Worm (Caenorhabditis elegans) whole organism, young adult: ENCODE results near the gene trxr-1.

Experiments
- B0019.2 ChIP-seq: fragments of 200-800 bp; sonication (Bioruptor generic); conservative IDR thresholded peaks from 2 replicates; pipeline ENCODE4 v1.3.6; 2022; ENCODE audit warnings: missing genetic modification reagents, missing genetic modification characterization, missing compliant biosample characterization
- F22D6.2 ChIP-seq: sonication (generic microtip); optimal IDR thresholded peaks from 2 replicates; lab custom pipeline; 2016; ENCODE audit warnings: mild to moderate bottlenecking, missing genetic modification characterization, missing compliant biosample characterization
- F39B2.1 ChIP-seq: fragments of 200-800 bp; sonication (Bioruptor generic); IDR thresholded peaks from 2 replicates; pipeline ENCODE4 v1.3.6; 2022; ENCODE audit warnings: missing genetic modification reagents, missing genetic modification characterization, missing compliant biosample characterization
- F52B5.7 ChIP-seq: sonication (generic microtip); optimal IDR thresholded peaks from 2 replicates; lab custom pipeline; 2016; ENCODE audit warnings: mild to moderate bottlenecking, missing genetic modification characterization, missing compliant biosample characterization
- T07F8.4 ChIP-seq: sonication (generic microtip); optimal IDR thresholded peaks from 2 replicates; lab custom pipeline; 2016; ENCODE audit warnings: mild to moderate bottlenecking, missing genetic modification characterization, moderate library complexity, missing compliant biosample characterization
- Y53G8AR.9 ChIP-seq: fragments of 200-800 bp; sonication (Bioruptor generic); conservative IDR thresholded peaks from 2 replicates; pipeline ENCODE4 v1.3.6; 2022; ENCODE audit warnings: missing genetic modification reagents, missing genetic modification characterization, missing compliant biosample characterization
- Y56A3A.18 ChIP-seq: fragments of 200-800 bp; sonication (Bioruptor generic); IDR thresholded peaks from 2 replicates; pipeline ENCODE4 v1.3.6; 2022; ENCODE audit warnings: missing genetic modification reagents, missing genetic modification characterization, missing compliant biosample characterization
- Y95B8A.8 ChIP-seq: fragments of 200-800 bp; sonication (Bioruptor generic); IDR thresholded peaks from 2 replicates; pipeline ENCODE4 v1.3.6; 2022; ENCODE audit warnings: missing genetic modification reagents, missing genetic modification characterization, missing compliant biosample characterization
- ZK185.1 ChIP-seq: sonication (generic microtip); optimal IDR thresholded peaks from 2 replicates; lab custom pipeline; 2016; ENCODE audit warnings: mild to moderate bottlenecking, missing genetic modification characterization, missing compliant biosample characterization; ENCODE audit not compliant: poor library complexity, severe bottlenecking
- akir-1 ChIP-seq: fragments of 200-800 bp; sonication (Bioruptor generic); optimal IDR thresholded peaks from 2 replicates; lab custom pipeline; 2018; ENCODE audit warnings: mild to moderate bottlenecking, missing genetic modification characterization, moderate library complexity, missing compliant biosample characterization
- ama-1 ChIP-seq, 3 experiments: fragments of 150-350 bp in 1 of 3; sonication (generic microtip) in 2 of 3; optimal IDR thresholded peaks; 2 replicates each; lab custom pipeline; 2014 to 2018; ENCODE audit warnings: missing biosample characterization in 2 of 3, missing genetic modification characterization in 2 of 3, missing genetic modification reagents in 2 of 3
- ccch-3 ChIP-seq: fragments of 200-800 bp; sonication (Bioruptor generic); optimal IDR thresholded peaks from 2 replicates; lab custom pipeline; 2018; ENCODE audit warnings: mild to moderate bottlenecking, missing genetic modification characterization, missing compliant biosample characterization
- ceh-27 ChIP-seq: fragments of 200-800 bp; sonication (Bioruptor generic); optimal IDR thresholded peaks from 2 replicates; lab custom pipeline; 2018; ENCODE audit warnings: mild to moderate bottlenecking, missing genetic modification characterization, moderate library complexity, missing compliant biosample characterization
- ceh-40 ChIP-seq: fragments of 200-800 bp; sonication (Bioruptor generic); IDR thresholded peaks from 2 replicates; pipeline ENCODE4 v1.3.6; 2022; ENCODE audit warnings: missing genetic modification characterization, missing compliant biosample characterization
- ceh-58 ChIP-seq: fragments of 200-800 bp; sonication (Bioruptor generic); IDR thresholded peaks from 2 replicates; pipeline ENCODE4 v1.3.6; 2022; ENCODE audit warnings: missing genetic modification characterization, missing compliant biosample characterization
- ceh-79 ChIP-seq: sonication (generic microtip); optimal IDR thresholded peaks from 2 replicates; lab custom pipeline; 2017; ENCODE audit warnings: mild to moderate bottlenecking, missing genetic modification characterization, missing compliant biosample characterization
- ceh-91 ChIP-seq: fragments of 200-800 bp; sonication (Bioruptor generic); IDR thresholded peaks from 2 replicates; pipeline ENCODE4 v1.3.6; 2022; ENCODE audit warnings: missing genetic modification reagents, missing genetic modification characterization, missing compliant biosample characterization
- chd-7 ChIP-seq: sonication (generic microtip); optimal IDR thresholded peaks from 2 replicates; lab custom pipeline; 2016; ENCODE audit warnings: mild to moderate bottlenecking, missing genetic modification characterization, moderate library complexity, missing compliant biosample characterization
- dox-1 ChIP-seq: fragments of 200-800 bp; sonication (Bioruptor generic); IDR thresholded peaks from 2 replicates; pipeline ENCODE4 v1.3.6; 2022; ENCODE audit warnings: missing genetic modification reagents, missing genetic modification characterization, missing compliant biosample characterization
- dpff-1 ChIP-seq: sonication (generic microtip); optimal IDR thresholded peaks from 2 replicates; lab custom pipeline; 2017; ENCODE audit warnings: mild to moderate bottlenecking, missing genetic modification characterization, missing compliant biosample characterization
- egl-18 ChIP-seq: fragments of 200-800 bp; sonication (Bioruptor generic); IDR thresholded peaks from 2 replicates; pipeline ENCODE4 v1.3.6; 2022; ENCODE audit warnings: missing genetic modification reagents, missing genetic modification characterization, missing compliant biosample characterization
- egrh-3 ChIP-seq: fragments of 200-800 bp; sonication (Bioruptor generic); IDR thresholded peaks from 2 replicates; pipeline ENCODE4 v1.3.6; 2022; ENCODE audit warnings: missing genetic modification reagents, missing genetic modification characterization, missing compliant biosample characterization
- fkh-3 ChIP-seq: sonication (generic microtip); optimal IDR thresholded peaks from 2 replicates; lab custom pipeline; 2016; ENCODE audit warnings: mild to moderate bottlenecking, missing genetic modification characterization, missing compliant biosample characterization
- hmg-1.2 ChIP-seq: fragments of 200-800 bp; sonication (Bioruptor generic); IDR thresholded peaks from 2 replicates; pipeline ENCODE4 v1.3.6; 2022; ENCODE audit warnings: missing genetic modification reagents, missing genetic modification characterization, missing compliant biosample characterization
- hmg-20 ChIP-seq: fragments of 200-800 bp; sonication (Bioruptor generic); IDR thresholded peaks from 2 replicates; pipeline ENCODE4 v1.3.6; 2022; ENCODE audit warnings: missing genetic modification reagents, missing genetic modification characterization, missing compliant biosample characterization
- lag-1 ChIP-seq: fragments of 200-800 bp; sonication (Bioruptor generic); IDR thresholded peaks from 2 replicates; pipeline ENCODE4 v1.3.6; 2022; ENCODE audit warnings: missing genetic modification reagents, missing genetic modification characterization, missing compliant biosample characterization
- madf-3 ChIP-seq: fragments of 200-800 bp; sonication (Bioruptor generic); IDR thresholded peaks from 2 replicates; pipeline ENCODE4 v1.3.6; 2022; ENCODE audit warnings: missing genetic modification reagents, missing genetic modification characterization, missing compliant biosample characterization
- mes-4 ChIP-seq: sonication (generic microtip); optimal IDR thresholded peaks from 2 replicates; lab custom pipeline; 2016; ENCODE audit warnings: missing genotype, missing genetic modification characterization, missing compliant biosample characterization
- nfyb-1 ChIP-seq: fragments of 200-800 bp; sonication (Bioruptor generic); IDR thresholded peaks from 2 replicates; pipeline ENCODE4 v1.3.6; 2022; ENCODE audit warnings: missing genetic modification reagents, missing genetic modification characterization, missing compliant biosample characterization
- pha-4 ChIP-seq: fragments of 150-350 bp; sonication (generic microtip); optimal IDR thresholded peaks from 2 replicates; lab custom pipeline; 2014; ENCODE audit warnings: missing biosample characterization, missing genetic modification reagents, missing genetic modification characterization
- snpc-4 ChIP-seq, 5 experiments: fragments of 150-350 bp in 1 of 5; sonication (generic microtip) in 4 of 5; optimal IDR thresholded peaks; 2 replicates each; lab custom pipeline; 2014 to 2018; ENCODE audit warnings: missing genetic modification characterization in 5 of 5, missing biosample characterization in 3 of 5, antibody characterized with exemption in 2 of 5, mild to moderate bottlenecking in 2 of 5, missing compliant biosample characterization in 2 of 5, missing genotype in 2 of 5, moderate library complexity in 2 of 5, missing genetic modification reagents in 1 of 5
- sptf-2 ChIP-seq: fragments of 200-800 bp; sonication (Bioruptor generic); optimal IDR thresholded peaks from 2 replicates; lab custom pipeline; 2018; ENCODE audit warnings: mild to moderate bottlenecking, missing genetic modification characterization, missing compliant biosample characterization
- zfh-2 ChIP-seq: fragments of 200-800 bp; sonication (Bioruptor generic); conservative IDR thresholded peaks from 2 replicates; pipeline ENCODE4 v1.3.6; 2022; ENCODE audit warnings: missing genetic modification reagents, missing genetic modification characterization, missing compliant biosample characterization
- ztf-25 ChIP-seq: fragments of 200-800 bp; sonication (Bioruptor generic); IDR thresholded peaks from 2 replicates; pipeline ENCODE4 v1.3.6; 2022; ENCODE audit warnings: missing genetic modification reagents, missing genetic modification characterization, missing compliant biosample characterization
- ztf-6 ChIP-seq: fragments of 200-800 bp; sonication (Bioruptor generic); IDR thresholded peaks from 2 replicates; pipeline ENCODE4 v1.3.6; 2022; ENCODE audit warnings: missing genetic modification reagents, missing genetic modification characterization, missing compliant biosample characterization

trxr-1 gene

DNA sequence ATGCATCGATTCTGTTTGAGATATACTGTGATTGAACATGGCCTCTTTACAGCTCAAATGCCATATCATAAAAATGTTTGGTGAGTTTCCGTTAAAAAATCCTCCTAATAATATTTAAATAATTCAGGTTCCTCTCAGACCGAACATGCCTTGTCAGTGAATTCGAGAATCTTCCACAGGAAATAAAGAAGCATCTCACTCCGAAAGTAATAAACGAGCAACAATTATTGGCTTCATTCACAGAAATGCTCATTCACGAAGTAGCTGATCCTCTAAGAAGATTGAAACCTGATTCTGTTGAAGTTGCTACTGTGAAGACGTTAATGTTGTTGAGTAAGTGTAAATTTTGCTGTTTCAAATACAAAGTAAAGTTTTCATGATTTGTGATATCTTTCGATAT is 40.4 kb downstream of the trxr-1 start:
- TF ChIP-seq ZK185.1 (tag; lab: Kevin White, UChicago) (peak; percentile 15), mes-4 (no peak), nfyb-1 (GFP tag; lab: Robert Waterston, UW) (0 out of 2 replicates have a peak, but pooled peaks have one; percentile 7), T07F8.4 (tag; lab: Kevin White, UChicago) (no peak), madf-3 (GFP tag; lab: Robert Waterston, UW) (0 out of 2 replicates have a peak, but pooled peaks have one; percentile 52)
- TF ChIP-seq, all 124 proteins: peak for 3

DNA sequence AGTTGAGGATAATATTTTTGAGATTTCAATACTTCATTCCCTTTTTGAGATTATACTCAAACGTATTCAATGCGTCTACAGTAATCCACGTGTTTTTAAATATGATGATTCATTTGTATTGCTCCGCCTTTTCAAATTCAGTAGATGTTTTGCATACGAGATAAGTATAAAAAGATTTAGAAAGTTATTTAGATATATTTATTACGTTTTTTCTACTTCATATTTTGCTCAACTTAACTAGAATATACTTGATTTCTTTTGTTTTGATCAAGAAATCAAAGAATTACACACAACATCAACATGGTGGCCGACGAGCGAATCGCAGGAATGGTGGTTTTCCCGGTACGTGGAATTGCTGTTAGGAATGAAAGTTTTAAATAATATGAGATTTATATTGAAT is 45.9 kb downstream of the trxr-1 start, which contains the start of gene srx-50:
srx-50 (plus strand) TSS at position 301 of the 400 bp plus-strand sequence.
- TF ChIP-seq F22D6.2 (no peak), chd-7 (tag; lab: Kevin White, UChicago) (no peak), pha-4 (tag; lab: Kevin White, UChicago) (no peak), akir-1 (GFP tag; lab: Kevin White, UChicago) (no peak), ceh-91 (GFP tag; lab: Robert Waterston, UW) (no peak), egrh-3 (no peak), ceh-79 (tag; lab: Kevin White, UChicago) (no peak), Y56A3A.18 (GFP tag; lab: Robert Waterston, UW) (no peak), ZK185.1 (tag; lab: Kevin White, UChicago) (no peak), ceh-40 (GFP tag; lab: Robert Waterston, UW) (no peak), B0019.2 (no peak), ceh-27 (no peak), dpff-1 (no peak), ccch-3 (GFP tag; lab: Kevin White, UChicago) (no peak), ceh-58 (no peak), snpc-4 (GFP tag; optimal IDR thresholded peaks at IDR 0.05; lab: Kevin White, UChicago) (no peak), snpc-4 (tag; optimal IDR thresholded peaks at IDR 0.05; lab: Kevin White, UChicago) (no peak), hmg-20 (no peak), F39B2.1 (no peak)

DNA sequence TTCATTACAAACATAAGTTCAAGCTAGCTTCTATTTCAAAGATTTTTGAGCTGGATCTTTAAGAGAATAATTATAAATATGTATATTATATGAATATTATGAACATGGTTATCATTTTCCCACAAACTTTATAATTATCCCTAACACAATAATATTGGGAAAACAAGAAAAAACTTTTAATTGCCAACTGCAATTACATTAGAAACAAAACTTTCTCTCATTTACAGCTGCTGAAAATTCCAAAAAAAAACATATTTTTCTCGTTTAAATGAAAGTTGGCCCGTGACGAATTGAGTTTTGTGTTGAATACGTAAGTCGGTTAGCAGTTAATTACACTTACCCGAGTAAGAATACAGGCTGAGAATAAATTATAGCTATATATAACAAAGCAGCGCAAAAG is 50.9 kb downstream of the trxr-1 start:
- TF ChIP-seq hmg-1.2 (no peak), Y53G8AR.9 (GFP tag; lab: Robert Waterston, UW) (no peak), ceh-91 (GFP tag; lab: Robert Waterston, UW) (no peak), snpc-4 (GFP tag; optimal IDR thresholded peaks at IDR 0.05; lab: Kevin White, UChicago) (no peak), snpc-4 (tag; optimal IDR thresholded peaks at IDR 0.05; lab: Kevin White, UChicago) (no peak), sptf-2 (GFP tag; lab: Kevin White, UChicago) (no peak), Y95B8A.8 (no peak), fkh-3 (tag; lab: Kevin White, UChicago) (no peak), egl-18 (no peak), ama-1 (optimal IDR thresholded peaks at IDR 0.05; lab: Kevin White, UChicago) (no peak), ama-1 (GFP tag; optimal IDR thresholded peaks at IDR 0.05; lab: Kevin White, UChicago) (no peak), lag-1 (GFP tag; lab: Robert Waterston, UW) (no peak), T07F8.4 (tag; lab: Kevin White, UChicago) (no peak), F52B5.7 (tag; lab: Kevin White, UChicago) (no peak), ztf-25 (GFP tag; lab: Robert Waterston, UW) (no peak), F22D6.2 (no peak), zfh-2 (GFP tag; lab: Robert Waterston, UW) (no peak), ztf-6 (no peak), dox-1 (GFP tag; lab: Robert Waterston, UW) (no peak)
